Fruit fly (Drosophila melanogaster) whole organism, wandering third instar larva: ENCODE measurements around the gene CG8206.

Experiments
- Abd-B ChIP-seq: fragments of >200 bp; optimal IDR thresholded peaks from 2 replicates; lab custom pipeline; 2017; ENCODE audit warnings: missing biosample characterization, missing genetic modification characterization
- CrebA ChIP-seq: fragments of 200-800 bp; sonication (Bioruptor generic); optimal IDR thresholded peaks from 2 replicates; lab custom pipeline; 2016; ENCODE audit warnings: missing biosample characterization, mild to moderate bottlenecking, missing genetic modification characterization, borderline replicate concordance
- Dfd ChIP-seq: fragments of >200 bp; optimal IDR thresholded peaks from 2 replicates; lab custom pipeline; 2017; ENCODE audit warnings: missing biosample characterization, missing genetic modification characterization
- Hr78 ChIP-seq: fragments of >200 bp; optimal IDR thresholded peaks from 2 replicates; lab custom pipeline; 2017; ENCODE audit warnings: missing biosample characterization, missing genetic modification characterization
- OdsH ChIP-seq: fragments of 200-800 bp; sonication (Bioruptor generic); optimal IDR thresholded peaks from 2 replicates; lab custom pipeline; 2016; ENCODE audit warnings: missing biosample characterization, mild to moderate bottlenecking, missing genetic modification characterization
- Rel ChIP-seq, 2 experiments: fragments of 200-800 bp; sonication (Bioruptor generic) in 1 of 2; optimal IDR thresholded peaks; 2 replicates in 1 of 2; 3 replicates in 1 of 2; lab custom pipeline; 2016 to 2019; ENCODE audit warnings: mild to moderate bottlenecking in 2 of 2, missing biosample characterization in 2 of 2, missing genetic modification characterization in 2 of 2, moderate library complexity in 1 of 2
- ey ChIP-seq: fragments of 200-800 bp; sonication (Bioruptor generic); optimal IDR thresholded peaks from 2 replicates; lab custom pipeline; 2016; ENCODE audit warnings: missing biosample characterization, missing genetic modification characterization
- foxo ChIP-seq, 2 experiments: fragments of 200-800 bp; sonication (Bioruptor generic); optimal IDR thresholded peaks; 2 replicates in 1 of 2; 3 replicates in 1 of 2; lab custom pipeline; 2016 to 2017; ENCODE audit warnings: missing biosample characterization in 2 of 2, missing genetic modification characterization in 2 of 2
- h ChIP-seq: fragments of 200-800 bp; sonication (Bioruptor generic); optimal IDR thresholded peaks from 3 replicates; lab custom pipeline; 2016; ENCODE audit warnings: missing biosample characterization, mild to moderate bottlenecking, missing genetic modification characterization
- lola ChIP-seq: fragments of >200 bp; optimal IDR thresholded peaks from 2 replicates; lab custom pipeline; 2017; ENCODE audit warnings: missing biosample characterization, missing genetic modification characterization
- pan ChIP-seq: fragments of >200 bp; optimal IDR thresholded peaks from 2 replicates; lab custom pipeline; 2017
- psq ChIP-seq: fragments of 200-800 bp; sonication (Bioruptor generic); optimal IDR thresholded peaks from 3 replicates; lab custom pipeline; 2017; ENCODE audit warnings: missing biosample characterization, mild to moderate bottlenecking, missing genetic modification characterization, moderate library complexity
- sv ChIP-seq: fragments of 200-800 bp; sonication (Bioruptor generic); optimal IDR thresholded peaks from 3 replicates; lab custom pipeline; 2016; ENCODE audit warnings: missing biosample characterization, missing genetic modification characterization
- woc ChIP-seq: sonication (Bioruptor generic); optimal IDR thresholded peaks from 2 replicates; lab custom pipeline; 2016; ENCODE audit warnings: missing biosample characterization, mild to moderate bottlenecking, missing genetic modification characterization

dm6 chrX:15785429-15786239 lies 46.6 kb downstream of the CG8206 start, which contains the start of the genes Paf-AHalpha and mRpS30:
- TF ChIP-seq pan (no peak), h (GFP tag; lab: Kevin White, UChicago) (no peak), Rel (GFP tag; optimal IDR thresholded peaks at IDR 0.05; lab: Kevin White, UChicago) (no peak), Rel (tag; optimal IDR thresholded peaks at IDR 0.05; lab: Kevin White, UChicago) (no peak), sv (GFP tag; lab: Kevin White, UChicago) (no peak), woc (GFP tag; lab: Kevin White, UChicago) (no peak), foxo (GFP tag; optimal IDR thresholded peaks at IDR 0.05; lab: Kevin White, UChicago) (no peak), psq (GFP tag; lab: Kevin White, UChicago) (no peak), ey (no peak), lola (GFP tag; lab: Kevin White, UChicago) (no peak), Abd-B (no peak), OdsH (GFP tag; lab: Kevin White, UChicago) (no peak), CrebA (GFP tag; lab: Kevin White, UChicago) (no peak), Hr78 (GFP tag; lab: Kevin White, UChicago) (no peak), Dfd (GFP tag; lab: Kevin White, UChicago) (no peak)
